Worm (Caenorhabditis elegans): Measurements from ENCODE around the gene C48B4.7.

DNA sequence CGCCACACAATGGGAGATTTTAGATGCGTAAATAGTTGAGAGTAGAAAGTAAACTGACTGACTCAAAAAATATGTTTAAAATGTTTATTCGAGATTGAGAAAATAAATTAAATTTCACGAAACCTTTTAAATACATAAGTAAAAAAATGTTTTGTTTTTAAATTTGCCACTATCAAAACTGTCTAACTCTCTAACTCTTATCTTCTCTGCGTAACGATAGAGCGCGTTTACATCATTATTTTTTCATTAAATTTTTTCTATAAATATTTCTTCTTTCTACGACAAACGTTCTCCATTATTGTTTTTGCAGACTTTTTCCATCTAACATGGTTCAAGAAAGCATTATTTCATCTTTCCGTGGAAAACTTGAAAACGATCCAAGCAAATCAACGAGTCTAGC, 16.4 kb downstream of the C48B4.7 start, which contains the start of gene eif-2Balpha:
- TF ChIP-seq ama-1 (optimal IDR thresholded peaks at IDR 0.05) (no peak), rnt-1 (tag; optimal IDR thresholded peaks at IDR 0.05) (no peak), dve-1 (tag; optimal IDR thresholded peaks at IDR 0.05) (no peak), K09A11.1 (tag; optimal IDR thresholded peaks at IDR 0.05; ENCODE audit: insufficient read depth) (no peak), pha-4 (tag; optimal IDR thresholded peaks at IDR 0.05) (no peak), dmd-4 (tag; optimal IDR thresholded peaks at IDR 0.05; ENCODE audit: borderline replicate concordance) (no peak)

Data from whole organism, late embryonic.